Fruit fly (Drosophila melanogaster): ENCODE results near the gene Sfp24Bc.
A peak's percentile ranks its signal among the peaks of the same experiment; 100 is the strongest.

Sfp24Bc gene

dm6 chr2L:3635444-3635843, 34.9 kb downstream of the Sfp24Bc start (continued):
- TF ChIP-seq CG34376 (GFP tag; optimal IDR thresholded peaks at IDR 0.05) (no peak), CG8388 (GFP tag; optimal IDR thresholded peaks at IDR 0.05) (peak; percentile 2), CG10959 (GFP tag; IDR thresholded peaks at IDR 0.05) (no peak), gsb (GFP tag; IDR thresholded peaks at IDR 0.05) (no peak), p53 (GFP tag; optimal IDR thresholded peaks at IDR 0.05) (no peak), gro (GFP tag; optimal IDR thresholded peaks at IDR 0.05) (no peak), CG42726 (GFP tag; IDR thresholded peaks at IDR 0.05; ENCODE audit: partially characterized antibody) (0 out of 2 replicates have a peak, but pooled peaks have one; percentile 40), corto (GFP tag; optimal IDR thresholded peaks at IDR 0.05) (no peak), Deaf1 (tag; optimal IDR thresholded peaks at IDR 0.05) (no peak), bsh (GFP tag; optimal IDR thresholded peaks at IDR 0.05) (peak in 1 of 2 experiments; percentile 17), CG10209 (GFP tag; optimal IDR thresholded peaks at IDR 0.05) (no peak), CG5245 (GFP tag; optimal IDR thresholded peaks at IDR 0.05) (no peak), CG2875 (GFP tag; optimal IDR thresholded peaks at IDR 0.05) (no peak)

- TF ChIP-seq CG13287 (GFP tag; IDR thresholded peaks at IDR 0.05; ENCODE audit: partially characterized antibody) = no peak; the same call in 1 of the 2 replicates
- no peak for TF ChIP-seq CG10959 (GFP tag; IDR thresholded peaks at IDR 0.05)
- TF ChIP-seq stwl (tag; optimal IDR thresholded peaks at IDR 0.05) = peak; percentile 20
- TF ChIP-seq hb (GFP tag; IDR thresholded peaks at IDR 0.05; ENCODE audit: partially characterized antibody) = no peak
- no peak for TF ChIP-seq psq (GFP tag; optimal IDR thresholded peaks at IDR 0.05)
- no peak for TF ChIP-seq ATbp (GFP tag; optimal IDR thresholded peaks at IDR 0.05)
- peak; percentile 17; the same call in 1 of the 2 replicates for TF ChIP-seq amos (GFP tag; IDR thresholded peaks at IDR 0.05; ENCODE audit: partially characterized antibody)
- no peak for TF ChIP-seq Kr (GFP tag; optimal IDR thresholded peaks at IDR 0.05)
- TF ChIP-seq sqz (GFP tag; optimal IDR thresholded peaks at IDR 0.05) = no peak
- no peak for TF ChIP-seq sens (GFP tag)
- peak; percentile 20; the same call in 1 of the 2 replicates for TF ChIP-seq Bgb (GFP tag; IDR thresholded peaks at IDR 0.05; ENCODE audit: partially characterized antibody)
- no peak for TF ChIP-seq Chrac-16 (GFP tag; optimal IDR thresholded peaks at IDR 0.05)
- no peak for TF ChIP-seq wdn (GFP tag; IDR thresholded peaks at IDR 0.05)
- TF ChIP-seq jing (GFP tag; optimal IDR thresholded peaks at IDR 0.05) = no peak
- TF ChIP-seq odd (GFP tag; optimal IDR thresholded peaks at IDR 0.05) = no peak
- TF ChIP-seq CTCF (GFP tag; optimal IDR thresholded peaks at IDR 0.05) = peak; percentile 73
- no peak for TF ChIP-seq bigmax (GFP tag; optimal IDR thresholded peaks at IDR 0.05)
- TF ChIP-seq CG9437 (GFP tag; optimal IDR thresholded peaks at IDR 0.05) = no peak
- no peak for TF ChIP-seq hth (optimal IDR thresholded peaks at IDR 0.05)
- peak; percentile 45; the same call in 1 of the 4 replicates for TF ChIP-seq chinmo (GFP tag; IDR thresholded peaks at IDR 0.05; ENCODE audit: partially characterized antibody)
Measured at dm6 chr2L:3633871-3634270, 36.5 kb downstream of the Sfp24Bc start.

dm6 chr2L:3632047-3632880, 38.1 kb downstream of the Sfp24Bc start:
- TF ChIP-seq ro (GFP tag; IDR thresholded peaks at IDR 0.05) (peak; percentile 87), CG8924 (tag; optimal IDR thresholded peaks at IDR 0.05) (peak; percentile 97), CG12769 (tag; optimal IDR thresholded peaks at IDR 0.05) (peak; percentile 96), CG17186 (GFP tag; optimal IDR thresholded peaks at IDR 0.05) (peak; percentile 95), Meics (GFP tag; optimal IDR thresholded peaks at IDR 0.05) (peak; percentile 99), CG10979 (tag; optimal IDR thresholded peaks at IDR 0.05) (peak; percentile 99), CG6683 (GFP tag; optimal IDR thresholded peaks at IDR 0.05) (peak; percentile 97), Usf (GFP tag; optimal IDR thresholded peaks at IDR 0.05) (peak; percentile 81), CG16863 (GFP tag; optimal IDR thresholded peaks at IDR 0.05) (peak; percentile 90), Six4 (GFP tag; optimal IDR thresholded peaks at IDR 0.05) (peak; percentile 97), Oaz (GFP tag; IDR thresholded peaks at IDR 0.05) (peak; percentile 94), sqz (GFP tag; optimal IDR thresholded peaks at IDR 0.05) (peak; percentile 97), CG31441 (GFP tag; IDR thresholded peaks at IDR 0.05) (peak; percentile 99), CG6689 (GFP tag; IDR thresholded peaks at IDR 0.05) (peak; percentile 98), CG12071 (GFP tag; optimal IDR thresholded peaks at IDR 0.05) (peak; percentile 98), CG4617 (GFP tag; optimal IDR thresholded peaks at IDR 0.05; ENCODE audit: borderline replicate concordance) (peak; percentile 81), CG3726 (GFP tag; IDR thresholded peaks at IDR 0.05) (peak; percentile 97)
